Fruit fly (Drosophila melanogaster) whole organism, embryonic: Measurements from ENCODE around the gene Tailor.

Experiments used
- Atf6 ChIP-seq: fragments of 200-800 bp; sonication (Bioruptor generic); IDR thresholded peaks from 2 replicates; pipeline ENCODE4 v1.3.6; 2022; ENCODE audit warnings: missing biosample characterization, missing genetic modification characterization
- B-H1 ChIP-seq: fragments of 200-800 bp; sonication (Bioruptor generic); IDR thresholded peaks from 3 replicates; pipeline ENCODE4 v1.3.6; 2022; ENCODE audit warnings: missing biosample characterization, missing genetic modification characterization
- CG10431 ChIP-seq: fragments of 200-800 bp; sonication (Bioruptor generic); optimal IDR thresholded peaks from 3 replicates; lab custom pipeline; 2018; ENCODE audit warnings: missing biosample characterization, mild to moderate bottlenecking, missing genetic modification characterization
- CG10462 ChIP-seq: fragments of 200-800 bp; sonication (Bioruptor generic); optimal IDR thresholded peaks from 2 replicates; lab custom pipeline; 2016; ENCODE audit warnings: missing biosample characterization, missing genetic modification characterization
- CG11504 ChIP-seq: fragments of 200-800 bp; sonication (Bioruptor generic); optimal IDR thresholded peaks from 3 replicates; lab custom pipeline; 2019; ENCODE audit warnings: missing biosample characterization, mild to moderate bottlenecking, missing genetic modification characterization, moderate library complexity
- CG12299 ChIP-seq: fragments of 200-800 bp; sonication (Bioruptor generic); optimal IDR thresholded peaks from 2 replicates; lab custom pipeline; 2018; ENCODE audit warnings: missing biosample characterization, mild to moderate bottlenecking, missing genetic modification characterization
- CG14667 ChIP-seq: fragments of 200-800 bp; sonication (Bioruptor generic); IDR thresholded peaks from 2 replicates; pipeline ENCODE4 v1.3.6; 2022; ENCODE audit warnings: missing biosample characterization, missing genetic modification characterization
- CG15073 ChIP-seq: fragments of 200-800 bp; sonication (Bioruptor generic); optimal IDR thresholded peaks from 2 replicates; lab custom pipeline; 2016; ENCODE audit warnings: missing biosample characterization, missing genetic modification characterization
- CG1792 ChIP-seq: fragments of 200-800 bp; sonication (Bioruptor generic); optimal IDR thresholded peaks from 2 replicates; lab custom pipeline; 2016; ENCODE audit warnings: missing biosample characterization, missing genetic modification characterization
- CG30020 ChIP-seq: fragments of 200-800 bp; optimal IDR thresholded peaks from 2 replicates; lab custom pipeline; 2019; ENCODE audit warnings: missing biosample characterization, mild to moderate bottlenecking, missing genetic modification characterization, moderate library complexity
- CG3995 ChIP-seq: fragments of 200-800 bp; sonication (Bioruptor generic); optimal IDR thresholded peaks from 3 replicates; lab custom pipeline; 2016; ENCODE audit warnings: missing biosample characterization, missing genetic modification characterization
- CG6254 ChIP-seq: fragments of 200-800 bp; sonication (Bioruptor generic); optimal IDR thresholded peaks from 3 replicates; lab custom pipeline; 2017; ENCODE audit warnings: mild to moderate bottlenecking, missing biosample characterization, missing genetic modification reagents, missing genetic modification characterization
- CG6854 ChIP-seq: fragments of 200-800 bp; sonication (Bioruptor generic); optimal IDR thresholded peaks from 3 replicates; lab custom pipeline; 2017; ENCODE audit warnings: missing biosample characterization, mild to moderate bottlenecking, missing genetic modification characterization
- CG8478 ChIP-seq: fragments of >200 bp; optimal IDR thresholded peaks from 2 replicates; lab custom pipeline; 2018
- CG9215 ChIP-seq: fragments of 200-800 bp; sonication (Bioruptor generic); IDR thresholded peaks from 2 replicates; pipeline ENCODE4 v1.3.6; 2022; ENCODE audit warnings: missing biosample characterization, missing genetic modification characterization
- CTCF ChIP-seq: fragments of 200-800 bp; sonication (Bioruptor generic); optimal IDR thresholded peaks from 2 replicates; lab custom pipeline; 2017; ENCODE audit warnings: missing biosample characterization, mild to moderate bottlenecking, missing genetic modification characterization, moderate library complexity
- Eip74EF ChIP-seq, 2 experiments: fragments of 200-800 bp in 1 of 2; fragments of >200 bp in 1 of 2; sonication (Bioruptor generic) in 1 of 2; optimal IDR thresholded peaks; 2 replicates each; lab custom pipeline; 2017 to 2019; ENCODE audit warnings: missing biosample characterization in 2 of 2, missing genetic modification characterization in 2 of 2, mild to moderate bottlenecking in 1 of 2, moderate library complexity in 1 of 2
- HHEX ChIP-seq: fragments of 200-800 bp; sonication (Bioruptor generic); optimal IDR thresholded peaks from 3 replicates; lab custom pipeline; 2017; ENCODE audit warnings: missing biosample characterization, mild to moderate bottlenecking, missing genetic modification characterization, missing genetic modification reagents
- Hand ChIP-seq: fragments of 200-800 bp; sonication (Bioruptor generic); optimal IDR thresholded peaks from 2 replicates; lab custom pipeline; 2017; ENCODE audit warnings: mild to moderate bottlenecking, missing biosample characterization, missing genetic modification reagents, missing genetic modification characterization
- Hr51 ChIP-seq, 2 experiments: fragments of 200-800 bp; sonication (Bioruptor generic); optimal IDR thresholded peaks; 2 replicates in 1 of 2; 3 replicates in 1 of 2; lab custom pipeline; 2016 to 2018; ENCODE audit warnings: missing biosample characterization in 2 of 2, missing genetic modification characterization in 2 of 2, mild to moderate bottlenecking in 1 of 2, moderate library complexity in 1 of 2
- MESR4 ChIP-seq: fragments of 200-800 bp; sonication (Bioruptor generic); optimal IDR thresholded peaks from 2 replicates; lab custom pipeline; 2018; ENCODE audit warnings: missing biosample characterization, mild to moderate bottlenecking, missing genetic modification characterization, moderate library complexity
- Ptx1 ChIP-seq: fragments of 200-800 bp; sonication (Bioruptor generic); IDR thresholded peaks from 2 replicates; pipeline ENCODE4 v1.3.6; 2022; ENCODE audit warnings: missing biosample characterization, missing genetic modification characterization
- Sin3A ChIP-seq: fragments of >200 bp; optimal IDR thresholded peaks from 2 replicates; lab custom pipeline; 2018
- Xbp1 ChIP-seq: fragments of 200-800 bp; sonication (Bioruptor generic); optimal IDR thresholded peaks from 3 replicates; lab custom pipeline; 2016; ENCODE audit warnings: missing biosample characterization, mild to moderate bottlenecking, missing genetic modification characterization
- cad ChIP-seq: fragments of >200 bp; optimal IDR thresholded peaks from 2 replicates; lab custom pipeline; 2017; ENCODE audit warnings: missing biosample characterization, missing genetic modification characterization
- cg ChIP-seq: fragments of 200-800 bp; sonication (Bioruptor generic); optimal IDR thresholded peaks from 3 replicates; lab custom pipeline; 2019; ENCODE audit warnings: missing biosample characterization, mild to moderate bottlenecking, missing genetic modification characterization, moderate library complexity
- chn ChIP-seq: fragments of 200-800 bp; sonication (Bioruptor generic); optimal IDR thresholded peaks from 2 replicates; lab custom pipeline; 2016; ENCODE audit warnings: missing biosample characterization, missing genetic modification characterization
- cwo ChIP-seq: fragments of 200-800 bp; sonication (Bioruptor generic); optimal IDR thresholded peaks from 3 replicates; lab custom pipeline; 2017; ENCODE audit warnings: missing biosample characterization, missing genetic modification characterization, mild to moderate bottlenecking, moderate library complexity, missing genetic modification reagents
- da ChIP-seq: fragments of 200-800 bp; sonication (Bioruptor generic); optimal IDR thresholded peaks from 2 replicates; lab custom pipeline; 2016; ENCODE audit warnings: missing biosample characterization, missing genetic modification characterization
- ewg ChIP-seq: fragments of 200-800 bp; sonication (Bioruptor generic); optimal IDR thresholded peaks from 3 replicates; lab custom pipeline; 2017; ENCODE audit warnings: mild to moderate bottlenecking, missing biosample characterization, missing genetic modification reagents, missing genetic modification characterization
- fd102C ChIP-seq: fragments of 200-800 bp; sonication (Bioruptor generic); optimal IDR thresholded peaks from 2 replicates; lab custom pipeline; 2018; ENCODE audit warnings: missing biosample characterization, mild to moderate bottlenecking, missing genetic modification characterization, moderate library complexity
- grn ChIP-seq: fragments of 200-800 bp; sonication (Bioruptor generic); optimal IDR thresholded peaks from 3 replicates; lab custom pipeline; 2017; ENCODE audit warnings: missing biosample characterization, missing genetic modification characterization
- gro ChIP-seq: fragments of 200-800 bp; sonication (Bioruptor generic); optimal IDR thresholded peaks from 2 replicates; lab custom pipeline; 2016; ENCODE audit warnings: missing biosample characterization, missing genetic modification characterization
- gsb-n ChIP-seq: fragments of 200-800 bp; sonication (Bioruptor generic); optimal IDR thresholded peaks from 3 replicates; lab custom pipeline; 2018; ENCODE audit warnings: missing biosample characterization, mild to moderate bottlenecking, missing genetic modification characterization
- inv ChIP-seq: fragments of 200-800 bp; sonication (Bioruptor generic); IDR thresholded peaks from 2 replicates; pipeline ENCODE4 v1.3.6; 2022; ENCODE audit warnings: missing biosample characterization, missing genetic modification characterization; ENCODE audit not compliant: partially characterized antibody
- kah ChIP-seq: fragments of 200-800 bp; sonication (Bioruptor generic); optimal IDR thresholded peaks from 2 replicates; lab custom pipeline; 2018; ENCODE audit warnings: missing biosample characterization, mild to moderate bottlenecking, missing genetic modification characterization
- ken ChIP-seq: fragments of 200-800 bp; sonication (Bioruptor generic); IDR thresholded peaks from 3 replicates; pipeline ENCODE4 v1.3.6; 2022; ENCODE audit warnings: missing biosample characterization, missing genetic modification characterization
- lab ChIP-seq: fragments of 200-800 bp; sonication (Bioruptor generic); optimal IDR thresholded peaks from 3 replicates; lab custom pipeline; 2017; ENCODE audit warnings: missing biosample characterization, missing genetic modification characterization, mild to moderate bottlenecking, moderate library complexity, missing genetic modification reagents
- nerfin-1 ChIP-seq: fragments of 200-800 bp; sonication (Bioruptor generic); optimal IDR thresholded peaks from 3 replicates; lab custom pipeline; 2019; ENCODE audit warnings: missing biosample characterization, mild to moderate bottlenecking, missing genetic modification characterization, moderate library complexity
- otp ChIP-seq: fragments of 200-800 bp; sonication (Bioruptor generic); IDR thresholded peaks from 3 replicates; pipeline ENCODE4, ENCODE4 v1.3.6; 2022; ENCODE audit warnings: missing biosample characterization, missing genetic modification characterization
- phol ChIP-seq: fragments of 200-800 bp; sonication (Bioruptor generic); optimal IDR thresholded peaks from 3 replicates; lab custom pipeline; 2018; ENCODE audit warnings: missing biosample characterization, mild to moderate bottlenecking, missing genetic modification characterization, moderate library complexity
- pum ChIP-seq: fragments of 200-800 bp; sonication (Bioruptor generic); optimal IDR thresholded peaks from 2 replicates; lab custom pipeline; 2016; ENCODE audit warnings: missing biosample characterization, missing genetic modification characterization
- row ChIP-seq: fragments of 200-800 bp; sonication (Bioruptor generic); IDR thresholded peaks from 3 replicates; pipeline ENCODE4 v1.3.6; 2022; ENCODE audit warnings: missing biosample characterization, missing genetic modification characterization
- sens ChIP-seq: fragments of 200-800 bp; sonication (Bioruptor generic); peaks from one replicate; lab custom pipeline; 2016; ENCODE audit warnings: missing biosample characterization, missing genetic modification characterization
- slp2 ChIP-seq: fragments of 200-800 bp; sonication (Bioruptor generic); optimal IDR thresholded peaks from 2 replicates; lab custom pipeline; 2016; ENCODE audit warnings: missing biosample characterization, missing genetic modification characterization
- stwl ChIP-seq: fragments of 200-800 bp; sonication (Bioruptor generic); optimal IDR thresholded peaks from 3 replicates; lab custom pipeline; 2018; ENCODE audit warnings: missing biosample characterization, mild to moderate bottlenecking, missing genetic modification characterization, moderate library complexity
- tna ChIP-seq: fragments of 200-800 bp; sonication (Bioruptor generic); IDR thresholded peaks from 2 replicates; pipeline ENCODE4 v1.3.6; 2022; ENCODE audit warnings: missing biosample characterization, missing genetic modification characterization; ENCODE audit not compliant: partially characterized antibody
- trem ChIP-seq: fragments of 200-800 bp; optimal IDR thresholded peaks from 3 replicates; lab custom pipeline; 2019; ENCODE audit warnings: missing biosample characterization, mild to moderate bottlenecking, missing genetic modification characterization, moderate library complexity

Tailor gene

DNA sequence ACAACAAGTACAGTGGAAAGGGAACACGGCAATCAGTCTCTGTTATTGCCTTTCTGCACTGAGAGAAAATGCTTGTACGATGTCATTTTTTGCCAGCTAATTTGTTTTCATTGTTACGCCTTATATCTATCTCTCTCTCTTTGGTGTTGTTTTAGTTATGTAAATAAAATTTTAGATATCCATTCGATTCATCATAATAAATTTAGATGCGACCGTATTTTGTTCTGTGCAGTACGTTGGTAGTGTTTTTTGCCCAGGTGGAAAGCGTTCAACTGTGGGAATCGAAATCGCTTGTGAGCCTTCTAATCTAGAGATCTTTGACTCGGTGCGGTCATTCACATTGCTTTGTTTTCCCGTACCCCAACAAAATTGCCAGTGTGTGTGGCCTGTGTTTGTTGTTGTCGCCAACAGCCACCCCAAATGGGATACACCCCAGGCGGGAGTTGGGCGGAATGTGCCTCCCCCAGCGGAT is 10.1 kb downstream of the Tailor start (continued):
- TF ChIP-seq ewg (GFP tag; lab: Kevin White, UChicago) (peak; percentile 76), lab (GFP tag; lab: Kevin White, UChicago) (peak; percentile 96), fd102C (GFP tag; lab: Kevin White, UChicago) (peak; percentile 38), cad (GFP tag; lab: Kevin White, UChicago) (no peak), CG11504 (peak; percentile 94), trem (tag; lab: Kevin White, UChicago) (peak; percentile 82), CG10462 (GFP tag; lab: Kevin White, UChicago) (peak; percentile 76), grn (GFP tag; lab: Kevin White, UChicago) (peak; percentile 93), ken (no peak), stwl (peak; percentile 34), pum (GFP tag; lab: Kevin White, UChicago) (peak; percentile 81), slp2 (GFP tag; lab: Kevin White, UChicago) (peak; percentile 91), Eip74EF (GFP tag; optimal IDR thresholded peaks at IDR 0.05; lab: Kevin White, UChicago) (peak in 1 of 2 experiments; percentile 72)
- TF ChIP-seq, all 482 proteins: peak for 296

DNA sequence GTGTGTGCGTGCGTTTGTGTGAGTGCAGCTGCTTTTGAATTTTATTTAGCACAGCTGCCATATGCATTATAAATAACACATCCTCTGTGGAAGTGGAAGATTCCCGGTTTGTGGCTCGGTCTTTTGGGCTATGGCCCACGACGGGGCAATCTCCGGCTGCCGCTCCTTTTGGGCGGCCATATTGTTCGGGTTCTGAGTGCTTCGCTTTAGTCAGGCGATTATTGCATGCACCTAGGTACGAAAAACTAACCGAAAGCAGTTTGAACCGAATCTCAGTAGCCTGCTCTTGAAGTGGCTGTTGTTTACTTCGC is 10.8 kb downstream of the Tailor start:
- TF ChIP-seq phol (peak; percentile 50), gsb-n (tag; lab: Kevin White, UChicago) (no peak), Hand (GFP tag; lab: Kevin White, UChicago) (peak; percentile 28), sens (GFP tag; lab: Kevin White, UChicago) (peak; percentile 52), CG12299 (tag; lab: Kevin White, UChicago) (peak; percentile 37), da (GFP tag; lab: Kevin White, UChicago) (peak; percentile 14), MESR4 (GFP tag; lab: Kevin White, UChicago) (peak; percentile 2), Xbp1 (no peak), cg (peak; percentile 57)

DNA sequence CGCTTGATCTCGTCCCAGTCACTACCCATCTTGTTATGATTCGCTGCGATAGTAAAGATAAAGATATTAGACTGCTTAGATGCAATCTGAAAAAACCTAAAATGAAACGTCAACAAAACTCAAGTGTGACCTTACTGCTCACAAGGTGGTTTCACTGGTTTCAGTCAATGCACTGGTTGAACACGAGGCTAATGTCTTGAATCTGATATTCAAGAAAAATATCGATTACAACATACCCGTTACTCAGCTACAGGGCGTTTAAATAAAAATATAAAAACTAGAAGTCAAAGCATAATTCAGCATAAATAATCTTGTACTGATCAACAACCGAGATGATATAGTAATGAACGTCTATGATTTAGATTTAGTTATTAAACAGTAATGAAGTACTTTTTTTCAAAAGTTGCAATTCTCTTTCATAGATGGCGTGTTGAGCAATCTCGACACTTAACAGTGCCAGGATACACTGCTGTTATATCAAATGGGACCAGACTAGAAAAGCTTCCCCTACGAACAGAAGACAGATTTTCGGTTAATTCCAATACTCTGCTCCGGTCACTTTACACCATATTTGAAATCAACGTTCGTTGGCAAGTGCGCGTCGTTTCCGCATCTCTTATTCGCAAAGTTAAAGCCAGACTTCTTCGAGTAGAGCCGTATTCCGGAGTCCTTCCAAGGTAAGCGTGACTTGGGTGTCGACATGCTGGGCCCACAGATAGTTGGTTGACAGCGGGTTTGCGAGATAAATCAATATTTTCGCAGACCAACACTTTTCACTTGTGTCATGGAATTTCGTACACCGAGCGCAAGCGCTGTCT is 11.4 kb downstream of the Tailor start, which contains the start of the genes Ufl1 and CG1943:
Ufl1 (minus strand) TSS at position 156 of the 818 bp plus-strand sequence.
CG1943 (plus strand) TSS at position 563 of the 818 bp plus-strand sequence.
- TF ChIP-seq CG30020 (tag; lab: Kevin White, UChicago) (peak; percentile 2), Atf6 (GFP tag; lab: Robert Waterston, UW) (no peak), Hr51 (GFP tag; optimal IDR thresholded peaks at IDR 0.05; lab: Kevin White, UChicago) (peak in 1 of 2 experiments; percentile 2), Sin3A (lab: Kevin White, UChicago) (peak; percentile 88), Ptx1 (GFP tag; lab: Robert Waterston, UW) (no peak), HHEX (GFP tag; lab: Kevin White, UChicago) (no peak), CG15073 (GFP tag; lab: Kevin White, UChicago) (no peak), kah (GFP tag; lab: Kevin White, UChicago) (peak; percentile 73), CG1792 (no peak), CG6254 (peak; percentile 3), CG14667 (GFP tag; lab: Robert Waterston, UW) (no peak), CG8478 (lab: Kevin White, UChicago) (no peak), cwo (GFP tag; lab: Kevin White, UChicago) (no peak), chn (GFP tag; lab: Kevin White, UChicago) (no peak), B-H1 (no peak), ewg (GFP tag; lab: Kevin White, UChicago) (peak; percentile 74), inv (GFP tag; lab: Robert Waterston, UW) (no peak), CG6854 (GFP tag; lab: Kevin White, UChicago) (peak; percentile 38), CTCF (GFP tag; lab: Kevin White, UChicago) (peak; percentile 96), gro (GFP tag; lab: Kevin White, UChicago) (no peak), CG10431 (no peak), otp (GFP tag; lab: Robert Waterston, UW) (no peak), CG3995 (GFP tag; lab: Kevin White, UChicago) (peak; percentile 92), nerfin-1 (tag; lab: Kevin White, UChicago) (peak; percentile 99), CG9215 (GFP tag; lab: Robert Waterston, UW) (no peak), row (GFP tag; lab: Robert Waterston, UW) (no peak), tna (GFP tag; lab: Robert Waterston, UW) (no peak)
